Worm (Caenorhabditis elegans) whole organism, L3 larva: ENCODE results near the gene Y44F5A.1.

ENCODE experiments used
- R02D3.7 ChIP-seq: fragments of 150-350 bp; optimal IDR thresholded peaks from 2 replicates; lab custom pipeline; 2014; ENCODE audit warnings: missing biosample characterization, missing genetic modification characterization
- ZK546.5 ChIP-seq: sonication (generic microtip); optimal IDR thresholded peaks from 2 replicates; lab custom pipeline; 2017; ENCODE audit warnings: missing biosample characterization, missing genetic modification characterization
- aly-2 ChIP-seq: fragments of 150-350 bp; optimal IDR thresholded peaks from 2 replicates; lab custom pipeline; 2014; ENCODE audit warnings: missing biosample characterization, missing genetic modification characterization
- ama-1 ChIP-seq: fragments of 150-350 bp; optimal IDR thresholded peaks from 2 replicates; lab custom pipeline; 2018
- ceh-16 ChIP-seq: sonication (generic microtip); optimal IDR thresholded peaks from 2 replicates; lab custom pipeline; 2017; ENCODE audit warnings: missing biosample characterization, missing genetic modification characterization
- ceh-28 ChIP-seq: fragments of 150-350 bp; optimal IDR thresholded peaks from 2 replicates; lab custom pipeline; 2014; ENCODE audit warnings: missing biosample characterization, missing genetic modification reagents, missing genetic modification characterization
- ceh-82 ChIP-seq: fragments of 150-350 bp; optimal IDR thresholded peaks from 2 replicates; lab custom pipeline; 2014; ENCODE audit warnings: missing biosample characterization, missing genetic modification characterization
- ceh-9 ChIP-seq: sonication (generic microtip); optimal IDR thresholded peaks from 2 replicates; lab custom pipeline; 2018; ENCODE audit warnings: missing biosample characterization, missing genetic modification characterization
- daf-12 ChIP-seq: fragments of 150-350 bp; optimal IDR thresholded peaks from 2 replicates; lab custom pipeline; 2014; ENCODE audit warnings: missing biosample characterization, missing genetic modification reagents, missing genetic modification characterization
- egl-27 ChIP-seq: sonication (generic microtip); optimal IDR thresholded peaks from 4 replicates; lab custom pipeline; 2017; ENCODE audit warnings: missing biosample characterization, missing genetic modification reagents, missing genetic modification characterization
- egl-5 ChIP-seq: fragments of 150-350 bp; optimal IDR thresholded peaks from 2 replicates; lab custom pipeline; 2017; ENCODE audit warnings: missing biosample characterization, missing genetic modification reagents, missing genetic modification characterization, inconsistent platforms
- elt-1 ChIP-seq: fragments of 150-350 bp; optimal IDR thresholded peaks from 2 replicates; lab custom pipeline; 2014; ENCODE audit warnings: missing biosample characterization, missing genetic modification characterization
- elt-2 ChIP-seq: sonication (generic microtip); optimal IDR thresholded peaks from 2 replicates; lab custom pipeline; 2016; ENCODE audit warnings: missing genetic modification reagents, mild to moderate bottlenecking, missing genetic modification characterization, missing compliant biosample characterization
- elt-3 ChIP-seq, 3 experiments: fragments of 150-350 bp in 1 of 3; sonication (generic microtip) in 2 of 3; optimal IDR thresholded peaks; 2 replicates in 2 of 3; 4 replicates in 1 of 3; lab custom pipeline; 2014 to 2017; ENCODE audit warnings: missing biosample characterization in 3 of 3, missing genetic modification characterization in 3 of 3
- eor-1 ChIP-seq, 2 experiments: fragments of 150-350 bp; optimal IDR thresholded peaks; 2 replicates each; lab custom pipeline; 2014 to 2018; ENCODE audit warnings: missing biosample characterization in 2 of 2, missing genetic modification characterization in 2 of 2
- fkh-10 ChIP-seq: sonication (generic microtip); optimal IDR thresholded peaks from 2 replicates; lab custom pipeline; 2017; ENCODE audit warnings: missing biosample characterization, missing genetic modification reagents, missing genetic modification characterization
- fkh-2 ChIP-seq: fragments of 150-350 bp; optimal IDR thresholded peaks from 2 replicates; lab custom pipeline; 2014; ENCODE audit warnings: missing biosample characterization, missing genetic modification reagents, missing genetic modification characterization
- fos-1 ChIP-seq: fragments of 150-350 bp; optimal IDR thresholded peaks from 2 replicates; lab custom pipeline; 2014; ENCODE audit warnings: missing biosample characterization, missing genetic modification characterization
- hmg-11 ChIP-seq: sonication (generic microtip); optimal IDR thresholded peaks from 2 replicates; lab custom pipeline; 2016; ENCODE audit warnings: missing genetic modification characterization, missing compliant biosample characterization
- jun-1 ChIP-seq: fragments of 150-350 bp; optimal IDR thresholded peaks from 2 replicates; lab custom pipeline; 2014; ENCODE audit warnings: missing biosample characterization, missing genetic modification reagents, missing genetic modification characterization
- lin-15B ChIP-seq: fragments of 150-350 bp; optimal IDR thresholded peaks from 2 replicates; lab custom pipeline; 2014; ENCODE audit warnings: missing biosample characterization, missing genetic modification characterization
- lin-39 ChIP-seq: fragments of 150-350 bp; optimal IDR thresholded peaks from 2 replicates; lab custom pipeline; 2018; ENCODE audit warnings: missing biosample characterization, missing genetic modification reagents, missing genetic modification characterization
- lsy-12 ChIP-seq: sonication (generic microtip); optimal IDR thresholded peaks from 2 replicates; lab custom pipeline; 2016; ENCODE audit warnings: mild to moderate bottlenecking, missing genetic modification characterization, missing compliant biosample characterization
- mdl-1 ChIP-seq: fragments of 150-350 bp; optimal IDR thresholded peaks from 2 replicates; lab custom pipeline; 2014; ENCODE audit warnings: missing biosample characterization, missing genetic modification characterization
- mml-1 ChIP-seq: fragments of 150-350 bp; sonication (generic microtip); optimal IDR thresholded peaks from 3 replicates; lab custom pipeline; 2014; ENCODE audit warnings: missing biosample characterization, missing genetic modification characterization
- nfya-1 ChIP-seq: sonication (generic microtip); optimal IDR thresholded peaks from 2 replicates; lab custom pipeline; 2017; ENCODE audit warnings: missing genetic modification characterization, mild to moderate bottlenecking, missing compliant biosample characterization, antibody characterized with exemption, moderate library complexity; ENCODE audit not compliant: insufficient read depth
- nhr-11 ChIP-seq: fragments of 150-350 bp; optimal IDR thresholded peaks from 2 replicates; lab custom pipeline; 2014; ENCODE audit warnings: missing biosample characterization, missing genetic modification characterization
- nhr-12 ChIP-seq: fragments of 150-350 bp; optimal IDR thresholded peaks from 2 replicates; lab custom pipeline; 2014; ENCODE audit warnings: missing biosample characterization, missing genetic modification characterization
- nhr-23 ChIP-seq: fragments of 150-350 bp; optimal IDR thresholded peaks from 2 replicates; lab custom pipeline; 2014; ENCODE audit warnings: missing biosample characterization, missing genetic modification reagents, missing genetic modification characterization
- nhr-237 ChIP-seq: fragments of 150-350 bp; optimal IDR thresholded peaks from 2 replicates; lab custom pipeline; 2014; ENCODE audit warnings: missing biosample characterization, missing genetic modification characterization
- nhr-25 ChIP-seq: sonication (generic microtip); optimal IDR thresholded peaks from 2 replicates; lab custom pipeline; 2017; ENCODE audit warnings: missing biosample characterization, missing genetic modification characterization
- nhr-28 ChIP-seq: fragments of 150-350 bp; optimal IDR thresholded peaks from 2 replicates; lab custom pipeline; 2014; ENCODE audit warnings: missing biosample characterization, missing genetic modification characterization
- nhr-43 ChIP-seq: sonication (generic microtip); optimal IDR thresholded peaks from 2 replicates; lab custom pipeline; 2016; ENCODE audit warnings: mild to moderate bottlenecking, missing genetic modification characterization, missing compliant biosample characterization; ENCODE audit not compliant: poor library complexity, severe bottlenecking
- nhr-67 ChIP-seq: fragments of 150-350 bp; optimal IDR thresholded peaks from 2 replicates; lab custom pipeline; 2014; ENCODE audit warnings: missing biosample characterization, missing genetic modification characterization
- nhr-76 ChIP-seq: fragments of 150-350 bp; sonication (generic microtip); optimal IDR thresholded peaks from 5 replicates; lab custom pipeline; 2014; ENCODE audit warnings: missing biosample characterization, missing genetic modification characterization
- nhr-77 ChIP-seq: fragments of 150-350 bp; optimal IDR thresholded peaks from 2 replicates; lab custom pipeline; 2014; ENCODE audit warnings: missing biosample characterization, missing genetic modification characterization
- pha-4 ChIP-seq: fragments of 150-350 bp; optimal IDR thresholded peaks from 2 replicates; lab custom pipeline; 2014; ENCODE audit warnings: missing biosample characterization, missing genetic modification reagents, missing genetic modification characterization
- pqm-1 ChIP-seq: fragments of 150-350 bp; optimal IDR thresholded peaks from 2 replicates; lab custom pipeline; 2017; ENCODE audit warnings: missing biosample characterization, missing genetic modification characterization, inconsistent platforms
- sea-2 ChIP-seq: fragments of 150-350 bp; sonication (generic microtip); optimal IDR thresholded peaks from 4 replicates; lab custom pipeline; 2014; ENCODE audit warnings: missing biosample characterization, missing genetic modification reagents, missing genetic modification characterization
- skn-1 ChIP-seq: fragments of 150-350 bp; optimal IDR thresholded peaks from 2 replicates; lab custom pipeline; 2014; ENCODE audit warnings: missing biosample characterization, missing genetic modification characterization
- snpc-4 ChIP-seq: fragments of 150-350 bp; optimal IDR thresholded peaks from 2 replicates; lab custom pipeline; 2014; ENCODE audit warnings: missing biosample characterization, missing genetic modification characterization
- tbx-2 ChIP-seq: sonication (generic microtip); optimal IDR thresholded peaks from 2 replicates; lab custom pipeline; 2016; ENCODE audit warnings: mild to moderate bottlenecking, missing genetic modification characterization, missing compliant biosample characterization
- unc-39 ChIP-seq: sonication (generic microtip); optimal IDR thresholded peaks from 4 replicates; lab custom pipeline; 2017; ENCODE audit warnings: missing biosample characterization, missing genetic modification characterization
- unc-62 ChIP-seq: fragments of 150-350 bp; sonication (generic microtip); optimal IDR thresholded peaks from 4 replicates; lab custom pipeline; 2014; ENCODE audit warnings: missing biosample characterization, missing genetic modification reagents, missing genetic modification characterization
- zag-1 ChIP-seq: fragments of 150-350 bp; optimal IDR thresholded peaks from 2 replicates; lab custom pipeline; 2014; ENCODE audit warnings: missing biosample characterization, missing genetic modification characterization
- ztf-11 ChIP-seq: fragments of 150-350 bp; optimal IDR thresholded peaks from 2 replicates; lab custom pipeline; 2014; ENCODE audit warnings: missing biosample characterization, missing genetic modification characterization
- ztf-4 ChIP-seq: fragments of 150-350 bp; optimal IDR thresholded peaks from 2 replicates; lab custom pipeline; 2014; ENCODE audit warnings: missing biosample characterization, missing genetic modification characterization

The Y44F5A.1 gene

ce11 chrIII:4289952-4290351 lies 42.5 kb upstream of the Y44F5A.1 start:
- TF ChIP-seq fkh-2 (tag; lab: Kevin White, UChicago) (no peak), skn-1 (no peak), ceh-82 (no peak), mdl-1 (no peak)

- TF ChIP-seq skn-1 = no peak
- TF ChIP-seq fkh-2 (tag; lab: Kevin White, UChicago) = no peak
- no peak for TF ChIP-seq ceh-16 (tag; lab: Kevin White, UChicago)
- TF ChIP-seq jun-1 (tag; lab: Kevin White, UChicago) = no peak
- no peak for TF ChIP-seq ama-1 (lab: Kevin White, UChicago)
- TF ChIP-seq daf-12 = no peak
- no peak for TF ChIP-seq nhr-12
- no peak for TF ChIP-seq fos-1 (tag; lab: Kevin White, UChicago)
- TF ChIP-seq R02D3.7 = no peak
- no peak for TF ChIP-seq unc-39
- no peak for TF ChIP-seq ztf-4 (tag; lab: Kevin White, UChicago)
- no peak for TF ChIP-seq fkh-10 (GFP tag; lab: Kevin White, UChicago)
- TF ChIP-seq nhr-43 (tag; lab: Kevin White, UChicago) = no peak
- no peak for TF ChIP-seq nhr-28 (tag; lab: Kevin White, UChicago)
- no peak for TF ChIP-seq aly-2 (tag; lab: Kevin White, UChicago)
- no peak for TF ChIP-seq nhr-237 (tag; lab: Kevin White, UChicago)
- no peak for TF ChIP-seq ceh-9 (tag; lab: Kevin White, UChicago)
- no peak for TF ChIP-seq hmg-11 (tag; lab: Kevin White, UChicago)
- TF ChIP-seq egl-27 (tag; lab: Kevin White, UChicago) = no peak
These were observed 39.9 kb upstream of the Y44F5A.1 start, which contains the start of gene R10E4.3 for ce11 chrIII:4287379-4287778. Gene R10E4.3 (minus strand): TSS chrIII:4287479.

DNA sequence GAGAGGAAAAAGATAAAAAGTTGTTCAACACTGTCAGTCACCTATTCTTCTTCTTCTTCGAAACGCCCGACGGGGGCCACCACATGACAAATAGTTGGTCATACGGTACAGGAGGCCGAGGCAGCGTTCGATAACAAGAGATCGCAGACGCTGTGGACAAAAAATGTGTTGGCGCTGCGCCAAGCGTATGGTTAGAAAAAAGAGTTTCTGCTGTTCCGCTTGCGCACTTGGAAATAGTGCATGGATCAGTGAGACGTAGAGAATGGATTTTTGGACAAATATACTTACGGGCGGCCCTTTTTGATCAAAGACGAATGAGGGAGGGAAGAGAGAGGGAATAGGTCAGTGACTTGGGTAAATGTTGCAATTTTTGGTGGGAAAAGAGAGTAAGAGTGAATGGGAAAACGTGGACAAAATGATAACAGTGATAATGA lies 37.3 kb upstream of the Y44F5A.1 start:
- TF ChIP-seq elt-2 (tag; lab: Kevin White, UChicago) (peak; percentile 77), ztf-4 (tag; lab: Kevin White, UChicago) (no peak), elt-3 (tag; optimal IDR thresholded peaks at IDR 0.05; lab: Kevin White, UChicago) (peak in 1 of 3 experiments; percentile 27), egl-5 (tag; lab: Kevin White, UChicago) (no peak), nhr-28 (tag; lab: Kevin White, UChicago) (no peak), nhr-67 (tag; lab: Kevin White, UChicago) (no peak), sea-2 (GFP tag; lab: Kevin White, UChicago) (no peak), R02D3.7 (peak; percentile 11), egl-27 (tag; lab: Kevin White, UChicago) (peak; percentile 57), nfya-1 (tag; lab: Kevin White, UChicago) (peak; percentile 73), nhr-23 (tag; lab: Kevin White, UChicago) (peak; percentile 93), mml-1 (tag; lab: Kevin White, UChicago) (no peak), snpc-4 (peak; percentile 43), nhr-12 (no peak), fkh-10 (GFP tag; lab: Kevin White, UChicago) (no peak), lin-15B (tag; lab: Kevin White, UChicago) (peak; percentile 40), mdl-1 (peak; percentile 70), ztf-11 (no peak), ceh-28 (tag; lab: Kevin White, UChicago) (peak; percentile 60), hmg-11 (tag; lab: Kevin White, UChicago) (peak; percentile 69), unc-62 (no peak), zag-1 (tag; lab: Kevin White, UChicago) (no peak), ceh-16 (tag; lab: Kevin White, UChicago) (no peak), eor-1 (tag; optimal IDR thresholded peaks at IDR 0.05; lab: Kevin White, UChicago) (no peak), pha-4 (tag; lab: Kevin White, UChicago) (peak; percentile 99), ceh-82 (no peak), fos-1 (tag; lab: Kevin White, UChicago) (peak; percentile 16), nhr-76 (tag; lab: Kevin White, UChicago) (no peak), fkh-2 (tag; lab: Kevin White, UChicago) (no peak), skn-1 (no peak), daf-12 (no peak), nhr-25 (tag; lab: Kevin White, UChicago) (peak; percentile 95), ceh-9 (tag; lab: Kevin White, UChicago) (no peak), ZK546.5 (tag; lab: Kevin White, UChicago) (no peak), tbx-2 (tag; lab: Kevin White, UChicago) (peak; percentile 49), aly-2 (tag; lab: Kevin White, UChicago) (no peak), lsy-12 (tag; lab: Kevin White, UChicago) (peak; percentile 76), nhr-43 (tag; lab: Kevin White, UChicago) (peak; percentile 94), nhr-237 (tag; lab: Kevin White, UChicago) (no peak), nhr-11 (tag; lab: Kevin White, UChicago) (no peak), nhr-77 (no peak), elt-1 (peak; percentile 28), jun-1 (tag; lab: Kevin White, UChicago) (peak; percentile 84), ama-1 (lab: Kevin White, UChicago) (no peak), pqm-1 (tag; lab: Kevin White, UChicago) (peak; percentile 30), lin-39 (tag; lab: Kevin White, UChicago) (peak; percentile 4), unc-39 (no peak)
